Worm (Caenorhabditis elegans): ENCODE measurements around the gene mrp-6.

- TF ChIP-seq F13H6.1 (tag; optimal IDR thresholded peaks at IDR 0.05) (peak; percentile 34), nhr-23 (tag; optimal IDR thresholded peaks at IDR 0.05) (no peak), ztf-11 (tag; optimal IDR thresholded peaks at IDR 0.05) (no peak), dmd-4 (tag; optimal IDR thresholded peaks at IDR 0.05) (no peak), unc-39 (tag; optimal IDR thresholded peaks at IDR 0.05) (no peak), aly-2 (tag; optimal IDR thresholded peaks at IDR 0.05) (no peak)
These were observed 48.9 kb downstream of the mrp-6 start for ce11 chrX:4137452-4138164.
